Worm (Caenorhabditis elegans): Measurements from ENCODE around the gene dpy-18.

DNA sequence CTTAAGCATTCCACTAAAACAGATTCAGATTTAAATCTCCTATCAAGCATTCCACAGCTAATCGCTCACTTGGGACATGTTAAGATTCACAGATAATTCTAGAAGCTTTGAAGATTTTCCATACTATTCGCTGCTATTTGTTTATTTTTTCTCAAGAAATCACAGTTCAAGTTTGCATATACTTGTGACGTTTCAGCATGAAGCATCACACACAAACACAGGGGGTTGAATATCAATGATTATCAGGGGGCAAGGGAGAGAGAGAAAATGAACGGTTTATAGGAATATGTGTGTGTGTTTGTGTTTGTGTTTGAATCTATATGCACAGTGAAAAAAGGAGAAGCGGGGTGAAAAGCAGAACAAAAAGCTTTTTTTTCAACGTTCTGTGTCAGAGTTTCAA is 24.9 kb upstream of the dpy-18 start, which contains the start of gene Y47D3B.12:
- no peak for TF ChIP-seq flt-1 (GFP tag; IDR thresholded peaks at IDR 0.05)
- TF ChIP-seq med-1 (GFP tag; optimal IDR thresholded peaks at IDR 0.05; ENCODE audit: insufficient read depth): no peak
